Worm (Caenorhabditis elegans): Measurements from ENCODE around the gene srd-33.

- TF ChIP-seq dao-5 (tag; optimal IDR thresholded peaks at IDR 0.05) (no peak), him-1 (tag; optimal IDR thresholded peaks at IDR 0.05) (no peak)
Measured at ce11 chrV:4920690-4921152, 48.6 kb downstream of the srd-33 start, which contains the start of the genes C02E7.8 and srh-23.
